Worm (Caenorhabditis elegans) whole organism, L1 larva: ENCODE results near the gene Y41G9A.17.

ENCODE experiments used
- ces-1 ChIP-seq: fragments of 150-350 bp; optimal IDR thresholded peaks from 2 replicates; lab custom pipeline; 2014; ENCODE audit warnings: missing biosample characterization, missing genetic modification reagents, missing genetic modification characterization
- efl-1 ChIP-seq, 4 experiments: fragments of 150-350 bp; optimal IDR thresholded peaks in 3 of 4; peaks in 1 of 4; 1 replicate in 1 of 4; 2 replicates in 3 of 4; lab custom pipeline; 2014; ENCODE audit warnings: missing biosample characterization in 2 of 4, missing genetic modification characterization in 2 of 4, missing genetic modification reagents in 2 of 4
- swsn-7 ChIP-seq: sonication (generic microtip); optimal IDR thresholded peaks from 2 replicates; lab custom pipeline; 2016; ENCODE audit warnings: missing genetic modification characterization, missing compliant biosample characterization

DNA sequence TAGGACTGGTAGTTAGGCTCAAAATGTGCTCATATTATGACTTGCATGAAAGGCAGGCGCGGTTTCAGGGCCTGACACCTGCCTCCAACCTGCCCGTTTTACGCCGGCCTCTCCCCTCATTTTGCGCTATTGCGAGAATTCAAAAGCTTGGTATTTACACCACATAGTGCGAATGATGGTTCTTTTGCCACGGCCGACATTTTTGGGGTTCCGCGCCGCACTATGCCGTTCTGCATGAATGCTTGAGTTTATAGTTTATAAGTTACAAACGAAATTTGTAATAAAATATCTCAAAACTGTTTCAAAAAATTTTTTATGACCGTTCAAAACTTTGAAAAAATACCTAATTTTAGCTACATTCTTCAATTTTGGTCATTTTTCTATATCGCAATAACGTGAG lies 21.5 kb downstream of the Y41G9A.17 start:
- TF ChIP-seq ces-1 (no peak), efl-1 (optimal IDR thresholded peaks at IDR 0.05; lab: Kevin White, UChicago) (no peak), efl-1 (GFP tag; optimal IDR thresholded peaks at IDR 0.05 in 1 of 2; lab: Kevin White, UChicago) (no peak), swsn-7 (tag; lab: Kevin White, UChicago) (no peak)
